Fruit fly (Drosophila melanogaster) whole organism, embryonic: ENCODE data around the gene CG9426.

ENCODE experiments used
- Abd-B ChIP-seq: fragments of 200-800 bp; sonication (Bioruptor generic); optimal IDR thresholded peaks from 2 replicates; lab custom pipeline; 2018; ENCODE audit warnings: missing biosample characterization, mild to moderate bottlenecking, missing genetic modification characterization, moderate library complexity
- Blimp-1 ChIP-seq: fragments of 200-800 bp; sonication (Bioruptor generic); optimal IDR thresholded peaks from 3 replicates; lab custom pipeline; 2018; ENCODE audit warnings: missing biosample characterization, missing genetic modification characterization, mild to moderate bottlenecking, moderate library complexity, missing genetic modification reagents
- CG11247 ChIP-seq: fragments of 200-800 bp; sonication (Bioruptor generic); IDR thresholded peaks from 2 replicates; pipeline ENCODE4 v1.3.6; 2022; ENCODE audit warnings: missing biosample characterization, missing genetic modification characterization
- CG11456 ChIP-seq: fragments of 200-800 bp; sonication (Bioruptor generic); IDR thresholded peaks from 3 replicates; pipeline ENCODE4 v1.3.6; 2022; ENCODE audit warnings: missing biosample characterization, missing genetic modification characterization
- CG12071 ChIP-seq: fragments of 200-800 bp; sonication (Bioruptor generic); optimal IDR thresholded peaks from 3 replicates; lab custom pipeline; 2018; ENCODE audit warnings: missing biosample characterization, mild to moderate bottlenecking, missing genetic modification characterization
- CG13775 ChIP-seq: fragments of 200-800 bp; sonication (Bioruptor generic); optimal IDR thresholded peaks from 3 replicates; lab custom pipeline; 2017; ENCODE audit warnings: missing biosample characterization, mild to moderate bottlenecking, missing genetic modification characterization
- CG14050 ChIP-seq: fragments of 200-800 bp; sonication (Bioruptor generic); IDR thresholded peaks from 3 replicates; pipeline ENCODE4 v1.3.6; 2022; ENCODE audit warnings: missing biosample characterization, missing genetic modification characterization
- CG15073 ChIP-seq: fragments of 200-800 bp; sonication (Bioruptor generic); optimal IDR thresholded peaks from 2 replicates; lab custom pipeline; 2016; ENCODE audit warnings: missing biosample characterization, missing genetic modification characterization
- CG15514 ChIP-seq: fragments of 200-800 bp; sonication (Bioruptor generic); optimal IDR thresholded peaks from 3 replicates; lab custom pipeline; 2017; ENCODE audit warnings: missing biosample characterization, missing genetic modification characterization, mild to moderate bottlenecking, moderate library complexity, missing genetic modification reagents
- CG17359 ChIP-seq: fragments of 200-800 bp; sonication (Bioruptor generic); optimal IDR thresholded peaks from 3 replicates; lab custom pipeline; 2018; ENCODE audit warnings: missing biosample characterization, mild to moderate bottlenecking, missing genetic modification characterization, moderate library complexity
- CG18619 ChIP-seq: fragments of 200-800 bp; sonication (Bioruptor generic); optimal IDR thresholded peaks from 3 replicates; lab custom pipeline; 2017; ENCODE audit warnings: missing biosample characterization, mild to moderate bottlenecking, missing genetic modification characterization
- CG2129 ChIP-seq: fragments of 200-800 bp; sonication (Bioruptor generic); IDR thresholded peaks from 2 replicates; pipeline ENCODE4 v1.3.6; 2022; ENCODE audit warnings: missing biosample characterization, missing genetic modification characterization; ENCODE audit not compliant: partially characterized antibody
- CG2875 ChIP-seq: fragments of 200-800 bp; sonication (Bioruptor generic); optimal IDR thresholded peaks from 2 replicates; lab custom pipeline; 2017; ENCODE audit warnings: missing biosample characterization, mild to moderate bottlenecking, missing genetic modification characterization, missing genetic modification reagents
- CG31365 ChIP-seq: fragments of 200-800 bp; sonication (Bioruptor generic); optimal IDR thresholded peaks from 2 replicates; lab custom pipeline; 2018; ENCODE audit warnings: missing biosample characterization, mild to moderate bottlenecking, missing genetic modification characterization
- CG31441 ChIP-seq: fragments of 200-800 bp; sonication (Bioruptor generic); IDR thresholded peaks from 2 replicates; pipeline ENCODE4 v1.3.6; 2022; ENCODE audit warnings: missing biosample characterization, missing genetic modification characterization
- CG34422 ChIP-seq: fragments of 200-800 bp; sonication (Bioruptor generic); IDR thresholded peaks from 3 replicates; pipeline ENCODE4 v1.3.6; 2022; ENCODE audit warnings: missing biosample characterization, missing genetic modification characterization
- CG3847 ChIP-seq: fragments of 200-800 bp; sonication (Bioruptor generic); IDR thresholded peaks from 2 replicates; pipeline ENCODE4 v1.3.6; 2022; ENCODE audit warnings: missing biosample characterization, missing genetic modification characterization
- CG5245 ChIP-seq: fragments of 200-800 bp; sonication (Bioruptor generic); optimal IDR thresholded peaks from 3 replicates; lab custom pipeline; 2016; ENCODE audit warnings: missing biosample characterization, missing genetic modification characterization
- CG7357 ChIP-seq: fragments of 200-800 bp; sonication (Bioruptor generic); IDR thresholded peaks from 3 replicates; pipeline ENCODE4 v1.3.6; 2022; ENCODE audit warnings: missing biosample characterization, missing genetic modification characterization
- CG7372 ChIP-seq: fragments of 200-800 bp; sonication (Bioruptor generic); IDR thresholded peaks from 2 replicates; pipeline ENCODE4 v1.3.6; 2022; ENCODE audit warnings: missing biosample characterization, missing genetic modification characterization
- CG7556 ChIP-seq: fragments of 200-800 bp; sonication (Bioruptor generic); optimal IDR thresholded peaks from 2 replicates; lab custom pipeline; 2017; ENCODE audit warnings: missing biosample characterization, mild to moderate bottlenecking, missing genetic modification characterization
- CG7928 ChIP-seq: fragments of 200-800 bp; sonication (Bioruptor generic); optimal IDR thresholded peaks from 2 replicates; lab custom pipeline; 2017; ENCODE audit warnings: missing biosample characterization, mild to moderate bottlenecking, missing genetic modification characterization
- CG8388 ChIP-seq: fragments of 200-800 bp; sonication (Bioruptor generic); optimal IDR thresholded peaks from 2 replicates; lab custom pipeline; 2019; ENCODE audit warnings: missing biosample characterization, mild to moderate bottlenecking, missing genetic modification characterization, moderate library complexity
- CG9609 ChIP-seq: fragments of 200-800 bp; sonication (Bioruptor generic); optimal IDR thresholded peaks from 3 replicates; lab custom pipeline; 2016; ENCODE audit warnings: missing biosample characterization, missing genetic modification characterization
- CHES-1-like ChIP-seq: fragments of 200-800 bp; sonication (Bioruptor generic); optimal IDR thresholded peaks from 2 replicates; lab custom pipeline; 2016; ENCODE audit warnings: missing biosample characterization, missing genetic modification characterization
- Doc2 ChIP-seq: fragments of 200-800 bp; sonication (Bioruptor generic); IDR thresholded peaks from 2 replicates; pipeline ENCODE4 v1.3.6; 2022; ENCODE audit warnings: missing biosample characterization, missing genetic modification characterization
- Ets65A ChIP-seq: fragments of 200-800 bp; sonication (Bioruptor generic); peaks from one replicate; lab custom pipeline; 2016; ENCODE audit warnings: missing biosample characterization, missing genetic modification characterization
- HHEX ChIP-seq: fragments of 200-800 bp; sonication (Bioruptor generic); optimal IDR thresholded peaks from 3 replicates; lab custom pipeline; 2017; ENCODE audit warnings: missing biosample characterization, mild to moderate bottlenecking, missing genetic modification characterization, missing genetic modification reagents
- Meics ChIP-seq: fragments of 200-800 bp; sonication (Bioruptor generic); optimal IDR thresholded peaks from 2 replicates; lab custom pipeline; 2017; ENCODE audit warnings: missing biosample characterization, mild to moderate bottlenecking, missing genetic modification characterization
- Mrtf ChIP-seq: fragments of 200-800 bp; sonication (Bioruptor generic); IDR thresholded peaks from 3 replicates; pipeline ENCODE4 v1.3.6; 2022; ENCODE audit warnings: missing biosample characterization, missing genetic modification characterization
- Oaz ChIP-seq: fragments of 200-800 bp; sonication (Bioruptor generic); IDR thresholded peaks from 2 replicates; pipeline ENCODE4 v1.3.6; 2022; ENCODE audit warnings: missing biosample characterization, missing genetic modification characterization
- Optix ChIP-seq: fragments of 200-800 bp; sonication (Bioruptor generic); IDR thresholded peaks from 3 replicates; pipeline ENCODE4 v1.3.6; 2022; ENCODE audit warnings: missing biosample characterization, missing genetic modification characterization
- Tbp ChIP-seq: fragments of >200 bp; optimal IDR thresholded peaks from 2 replicates; lab custom pipeline; 2018; ENCODE audit warnings: missing biosample characterization, missing genetic modification characterization
- Trl ChIP-seq, 3 experiments: fragments of >200 bp in 2 of 3; fragments of 200-800 bp in 1 of 3; sonication (Bioruptor generic) in 1 of 3; optimal IDR thresholded peaks; 2 replicates in 1 of 3; 3 replicates in 2 of 3; lab custom pipeline; 2016 to 2017; ENCODE audit warnings: missing biosample characterization in 1 of 3, missing genetic modification characterization in 1 of 3
- Xrp1 ChIP-seq: fragments of 200-800 bp; sonication (Bioruptor generic); IDR thresholded peaks from 2 replicates; pipeline ENCODE4 v1.3.6; 2022; ENCODE audit warnings: missing biosample characterization, missing genetic modification characterization
- aop ChIP-seq: fragments of 200-800 bp; sonication (Bioruptor generic); IDR thresholded peaks from 2 replicates; pipeline ENCODE4 v1.3.6; 2022; ENCODE audit warnings: missing biosample characterization, missing genetic modification characterization
- br ChIP-seq: fragments of >200 bp; optimal IDR thresholded peaks from 2 replicates; lab custom pipeline; 2017
- cato ChIP-seq: fragments of 200-800 bp; sonication (Bioruptor generic); optimal IDR thresholded peaks from 2 replicates; lab custom pipeline; 2016; ENCODE audit warnings: missing biosample characterization, missing genetic modification characterization, borderline replicate concordance
- crc ChIP-seq: fragments of 200-800 bp; sonication (Bioruptor generic); optimal IDR thresholded peaks from 2 replicates; lab custom pipeline; 2016; ENCODE audit warnings: missing biosample characterization, missing genetic modification characterization
- da ChIP-seq: fragments of 200-800 bp; sonication (Bioruptor generic); optimal IDR thresholded peaks from 2 replicates; lab custom pipeline; 2016; ENCODE audit warnings: missing biosample characterization, missing genetic modification characterization
- fd64A ChIP-seq: fragments of 200-800 bp; sonication (Bioruptor generic); optimal IDR thresholded peaks from 3 replicates; lab custom pipeline; 2018; ENCODE audit warnings: missing biosample characterization, mild to moderate bottlenecking, missing genetic modification characterization
- gfzf ChIP-seq: fragments of 200-800 bp; sonication (Bioruptor generic); optimal IDR thresholded peaks from 2 replicates; lab custom pipeline; 2016; ENCODE audit warnings: missing biosample characterization, mild to moderate bottlenecking, missing genetic modification characterization, moderate library complexity
- grn ChIP-seq: fragments of 200-800 bp; sonication (Bioruptor generic); optimal IDR thresholded peaks from 3 replicates; lab custom pipeline; 2017; ENCODE audit warnings: missing biosample characterization, missing genetic modification characterization
- ken ChIP-seq: fragments of 200-800 bp; sonication (Bioruptor generic); IDR thresholded peaks from 3 replicates; pipeline ENCODE4 v1.3.6; 2022; ENCODE audit warnings: missing biosample characterization, missing genetic modification characterization
- knrl ChIP-seq: fragments of 200-800 bp; sonication (Bioruptor generic); IDR thresholded peaks from 3 replicates; pipeline ENCODE4 v1.3.6; 2022; ENCODE audit warnings: missing biosample characterization, missing genetic modification characterization; ENCODE audit not compliant: partially characterized antibody
- nmo ChIP-seq: fragments of 200-800 bp; sonication (Bioruptor generic); optimal IDR thresholded peaks from 2 replicates; lab custom pipeline; 2018; ENCODE audit warnings: missing biosample characterization, mild to moderate bottlenecking, missing genetic modification characterization, moderate library complexity
- run ChIP-seq: fragments of 200-800 bp; sonication (Bioruptor generic); optimal IDR thresholded peaks from 3 replicates; lab custom pipeline; 2018; ENCODE audit warnings: missing biosample characterization, mild to moderate bottlenecking, missing genetic modification characterization
- sens ChIP-seq: fragments of 200-800 bp; sonication (Bioruptor generic); peaks from one replicate; lab custom pipeline; 2016; ENCODE audit warnings: missing biosample characterization, missing genetic modification characterization
- shn ChIP-seq: fragments of 200-800 bp; sonication (Bioruptor generic); optimal IDR thresholded peaks from 3 replicates; lab custom pipeline; 2016; ENCODE audit warnings: missing biosample characterization, missing genetic modification characterization
- stc ChIP-seq: fragments of 200-800 bp; sonication (Bioruptor generic); IDR thresholded peaks from 2 replicates; pipeline ENCODE4 v1.3.6; 2022; ENCODE audit warnings: missing biosample characterization, missing genetic modification characterization
- stwl ChIP-seq: fragments of 200-800 bp; sonication (Bioruptor generic); optimal IDR thresholded peaks from 3 replicates; lab custom pipeline; 2018; ENCODE audit warnings: missing biosample characterization, mild to moderate bottlenecking, missing genetic modification characterization, moderate library complexity
- zen2 ChIP-seq: fragments of 200-800 bp; sonication (Bioruptor generic); IDR thresholded peaks from 3 replicates; pipeline ENCODE4 v1.3.6; 2022; ENCODE audit warnings: missing biosample characterization, missing genetic modification characterization; ENCODE audit not compliant: partially characterized antibody

CG9426 gene

DNA sequence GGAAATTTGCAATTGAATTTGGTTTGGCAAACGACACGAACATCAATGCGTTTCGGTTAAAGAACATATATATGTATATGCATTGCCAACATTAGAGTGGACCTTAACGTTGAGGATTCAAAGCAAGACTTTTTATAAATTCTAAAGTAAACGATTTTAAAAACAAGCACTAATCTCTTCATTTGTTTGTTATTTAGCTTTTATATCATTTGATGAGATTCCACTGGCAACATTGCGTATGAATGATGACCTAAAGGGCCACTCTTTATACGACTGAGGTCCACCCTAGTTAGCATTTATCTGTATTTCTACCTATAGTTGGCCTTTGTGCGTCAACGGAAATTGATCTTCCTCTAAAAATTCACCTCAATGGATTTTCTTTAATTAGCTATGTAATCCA, 39.0 kb upstream of the CG9426 start (continued):
- TF ChIP-seq aop = no peak
- TF ChIP-seq CG9609 (GFP tag; lab: Kevin White, UChicago) = no peak
- TF ChIP-seq CG15514 = no peak
- no peak for TF ChIP-seq CG17359 (tag; lab: Kevin White, UChicago)
- no peak for TF ChIP-seq Oaz (GFP tag; lab: Robert Waterston, UW)
- TF ChIP-seq crc (GFP tag; lab: Kevin White, UChicago) = no peak
- TF ChIP-seq Blimp-1 = peak; percentile 52
- TF ChIP-seq CG7372 (GFP tag; lab: Robert Waterston, UW) = no peak
- TF ChIP-seq Trl (optimal IDR thresholded peaks at IDR 0.05; lab: Kevin White, UChicago) = no peak
- TF ChIP-seq Trl (GFP tag; optimal IDR thresholded peaks at IDR 0.05; lab: Kevin White, UChicago) = no peak
- TF ChIP-seq CG7928 = no peak
- TF ChIP-seq br (lab: Kevin White, UChicago) = no peak
- TF ChIP-seq sens (GFP tag; lab: Kevin White, UChicago) = peak; percentile 69
- TF ChIP-seq grn (GFP tag; lab: Kevin White, UChicago) = no peak
- no peak for TF ChIP-seq Mrtf (GFP tag; lab: Robert Waterston, UW)
- no peak for TF ChIP-seq Tbp (GFP tag; lab: Kevin White, UChicago)
- TF ChIP-seq CG34422 (GFP tag; lab: Robert Waterston, UW) = no peak
- TF ChIP-seq CHES-1-like = no peak
- TF ChIP-seq stc (GFP tag; lab: Robert Waterston, UW) = no peak
- no peak for TF ChIP-seq CG7357
- TF ChIP-seq gfzf = no peak
- TF ChIP-seq zen2 (GFP tag; lab: Robert Waterston, UW) = no peak
- no peak for TF ChIP-seq CG31441 (GFP tag; lab: Robert Waterston, UW)
- TF ChIP-seq CG14050 (GFP tag; lab: Robert Waterston, UW) = 0 out of 3 replicates have a peak, but pooled peaks have one; percentile 19
- TF ChIP-seq CG2129 (GFP tag; lab: Robert Waterston, UW) = no peak
- TF ChIP-seq CG3847 (GFP tag; lab: Robert Waterston, UW) = no peak
- TF ChIP-seq CG2875 (GFP tag; lab: Kevin White, UChicago) = no peak
- TF ChIP-seq fd64A (GFP tag; lab: Kevin White, UChicago) = no peak
- TF ChIP-seq CG13775 = no peak
- no peak for TF ChIP-seq Meics
- peak; percentile 40; the same call in 1 of the 2 replicates for TF ChIP-seq Xrp1
- TF ChIP-seq Optix (GFP tag; lab: Robert Waterston, UW) = no peak
- TF ChIP-seq stwl (tag; lab: Kevin White, UChicago) = no peak
- no peak for TF ChIP-seq Abd-B (GFP tag; lab: Kevin White, UChicago)
- TF ChIP-seq CG11247 (GFP tag; lab: Robert Waterston, UW) = no peak
- no peak for TF ChIP-seq ken
- TF ChIP-seq CG15073 (GFP tag; lab: Kevin White, UChicago) = no peak
- TF ChIP-seq CG31365 = no peak
- no peak for TF ChIP-seq da (GFP tag; lab: Kevin White, UChicago)
- no peak for TF ChIP-seq knrl
- peak; percentile 30 for TF ChIP-seq HHEX (GFP tag; lab: Kevin White, UChicago)
- no peak for TF ChIP-seq run (tag; lab: Kevin White, UChicago)
- TF ChIP-seq CG11456 = no peak
- TF ChIP-seq nmo (GFP tag; lab: Kevin White, UChicago) = peak; percentile 12
- no peak for TF ChIP-seq Doc2 (GFP tag; lab: Robert Waterston, UW)
- no peak for TF ChIP-seq CG8388 (GFP tag; lab: Kevin White, UChicago)
- peak; percentile 31 for TF ChIP-seq Ets65A (GFP tag; lab: Kevin White, UChicago)
- TF ChIP-seq CG18619 (GFP tag; lab: Kevin White, UChicago) = no peak
- no peak for TF ChIP-seq CG12071 (GFP tag; lab: Kevin White, UChicago)
- no peak for TF ChIP-seq cato (GFP tag; lab: Kevin White, UChicago)
- TF ChIP-seq shn = no peak
- no peak for TF ChIP-seq CG7556 (GFP tag; lab: Kevin White, UChicago)
- no peak for TF ChIP-seq CG5245 (GFP tag; lab: Kevin White, UChicago)
